Worm (Caenorhabditis elegans): Measurements from ENCODE around the gene C06A1.3.

The C06A1.3 gene

DNA sequence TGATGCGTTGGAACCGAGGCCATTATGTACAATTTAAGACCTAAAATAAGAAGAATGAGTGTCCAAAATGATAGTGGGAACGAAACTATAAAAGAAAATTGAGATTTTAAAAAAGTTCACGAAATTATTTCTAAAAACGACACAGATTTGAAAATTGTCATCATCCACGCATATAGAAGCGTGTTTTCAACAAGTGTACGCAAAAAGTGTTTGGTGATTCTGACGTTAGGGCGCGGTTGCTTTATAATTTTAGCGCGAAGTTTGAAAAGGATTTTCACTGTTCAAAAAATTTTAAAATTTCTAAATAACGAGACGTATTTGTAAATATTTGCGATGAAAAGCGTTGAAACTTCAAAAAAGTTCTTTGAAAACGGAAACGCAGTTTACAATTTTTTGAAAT is 8.7 kb upstream of the C06A1.3 start, which contains the start of gene cdc-48.1 (continued):
- TF ChIP-seq sptf-1 (tag; optimal IDR thresholded peaks at IDR 0.05) (no peak), pag-3 (tag; optimal IDR thresholded peaks at IDR 0.05; ENCODE audit: borderline replicate concordance, insufficient read depth) (peak; percentile 91), lsy-2 (tag; optimal IDR thresholded peaks at IDR 0.05) (peak; percentile 98 to 99), unc-30 (tag; optimal IDR thresholded peaks at IDR 0.05) (peak; percentile 99), dsc-1 (tag; optimal IDR thresholded peaks at IDR 0.05) (peak; percentile 100), ceh-82 (tag; optimal IDR thresholded peaks at IDR 0.05) (peak; percentile 100), fkh-4 (tag; optimal IDR thresholded peaks at IDR 0.05; ENCODE audit: borderline replicate concordance) (peak; percentile 93), mdl-1 (tag; optimal IDR thresholded peaks at IDR 0.05) (peak; percentile 82 to 99), unc-86 (tag; optimal IDR thresholded peaks at IDR 0.05) (peak; percentile 100), isw-1 (GFP tag; IDR thresholded peaks at IDR 0.05) (peak; percentile 100), dpl-1 (GFP tag; optimal IDR thresholded peaks at IDR 0.05) (peak; percentile 100), tbx-2 (tag; optimal IDR thresholded peaks at IDR 0.05) (peak; percentile 100), hlh-4 (tag; optimal IDR thresholded peaks at IDR 0.05) (peak; percentile 64), ama-1 (optimal IDR thresholded peaks at IDR 0.05) (peak; percentile 98), efl-3 (GFP tag; optimal IDR thresholded peaks at IDR 0.05) (peak; percentile 88), mef-2 (tag; optimal IDR thresholded peaks at IDR 0.05) (peak; percentile 98), nhr-77 (tag; optimal IDR thresholded peaks at IDR 0.05) (peak; percentile 100), zip-4 (GFP tag; optimal IDR thresholded peaks at IDR 0.05) (peak; percentile 96), nhr-20 (tag; optimal IDR thresholded peaks at IDR 0.05) (peak; percentile 100), nhr-71 (tag; optimal IDR thresholded peaks at IDR 0.05) (peak; percentile 100), skn-1 (tag; optimal IDR thresholded peaks at IDR 0.05) (peak; percentile 100), nhr-28 (tag; optimal IDR thresholded peaks at IDR 0.05) (peak; percentile 77), nhr-84 (tag; optimal IDR thresholded peaks at IDR 0.05) (peak; percentile 98), snpc-4 (tag; optimal IDR thresholded peaks at IDR 0.05) (peak; percentile 95), mab-9 (GFP tag; IDR thresholded peaks at IDR 0.05) (peak; percentile 99), nhr-76 (tag; optimal IDR thresholded peaks at IDR 0.05) (peak; percentile 88), swsn-7 (tag; optimal IDR thresholded peaks at IDR 0.05) (peak; percentile 100), nhr-47 (tag; optimal IDR thresholded peaks at IDR 0.05) (peak; percentile 100), lin-15B (tag; optimal IDR thresholded peaks at IDR 0.05) (peak; percentile 100), snu-23 (GFP tag; optimal IDR thresholded peaks at IDR 0.05) (peak; percentile 100), pqm-1 (tag; optimal IDR thresholded peaks at IDR 0.05) (peak; percentile 83), lin-14 (GFP tag; optimal IDR thresholded peaks at IDR 0.05) (peak; percentile 100), lin-35 (GFP tag; optimal IDR thresholded peaks at IDR 0.05) (peak; percentile 100), C34B4.2 (tag; optimal IDR thresholded peaks at IDR 0.05) (peak; percentile 94), nhr-11 (tag; optimal IDR thresholded peaks at IDR 0.05) (peak; percentile 100), F16B12.6 (tag; optimal IDR thresholded peaks at IDR 0.05) (peak; percentile 81), nhr-90 (tag; optimal IDR thresholded peaks at IDR 0.05; ENCODE audit: poor library complexity) (peak; percentile 100), rnt-1 (tag; optimal IDR thresholded peaks at IDR 0.05) (peak; percentile 100), ceh-90 (tag; optimal IDR thresholded peaks at IDR 0.05) (peak; percentile 68), xbp-1 (tag; optimal IDR thresholded peaks at IDR 0.05) (peak; percentile 100), hpl-2 (GFP tag; optimal IDR thresholded peaks at IDR 0.05) (peak; percentile 99), elt-3 (tag; optimal IDR thresholded peaks at IDR 0.05) (peak; percentile 99 to 100 (median 100)), irx-1 (tag; optimal IDR thresholded peaks at IDR 0.05) (peak; percentile 99), ceh-63 (GFP tag; optimal IDR thresholded peaks at IDR 0.05) (peak; percentile 91), sup-37 (GFP tag; optimal IDR thresholded peaks at IDR 0.05) (peak; percentile 99), ceh-88 (GFP tag; IDR thresholded peaks at IDR 0.05) (peak; percentile 99)

Data from whole organism, L1 larva.